Worm (Caenorhabditis elegans) whole organism, midembryonic: ENCODE data around the gene ZK896.5.

Source experiments
- T22C8.4 ChIP-seq: fragments of 200-800 bp; sonication (Bioruptor generic); IDR thresholded peaks from 2 replicates; pipeline ENCODE4 v1.3.6; 2022; ENCODE audit warnings: missing genetic modification characterization, missing compliant biosample characterization
- cog-1 ChIP-seq: sonication (generic microtip); optimal IDR thresholded peaks from 2 replicates; lab custom pipeline; 2016; ENCODE audit warnings: missing genetic modification characterization, missing compliant biosample characterization
- flt-1 ChIP-seq: fragments of 200-800 bp; sonication (Bioruptor generic); IDR thresholded peaks from 2 replicates; pipeline ENCODE4 v1.3.6; 2022; ENCODE audit warnings: missing genetic modification characterization, missing compliant biosample characterization
- med-1 ChIP-seq: sonication (generic microtip); optimal IDR thresholded peaks from 2 replicates; lab custom pipeline; 2017; ENCODE audit warnings: missing genetic modification characterization, mild to moderate bottlenecking, missing compliant biosample characterization, antibody characterized with exemption, missing genetic modification reagents; ENCODE audit not compliant: insufficient read depth
- ref-1 ChIP-seq: fragments of 200-800 bp; sonication (Bioruptor generic); conservative IDR thresholded peaks from 2 replicates; pipeline ENCODE4 v1.3.6; 2022; ENCODE audit warnings: missing genetic modification reagents, missing genetic modification characterization, missing compliant biosample characterization
- tab-1 ChIP-seq: fragments of 200-800 bp; sonication (Bioruptor generic); IDR thresholded peaks from 2 replicates; pipeline ENCODE4 v1.3.6; 2022; ENCODE audit warnings: missing genetic modification characterization, missing compliant biosample characterization
- ztf-23 ChIP-seq: fragments of 200-800 bp; sonication (Bioruptor generic); IDR thresholded peaks from 2 replicates; pipeline ENCODE4 v1.3.6; 2022; ENCODE audit warnings: missing genetic modification reagents, missing genetic modification characterization, missing compliant biosample characterization
- ztf-29 ChIP-seq: fragments of 200-800 bp; sonication (Bioruptor generic); IDR thresholded peaks from 2 replicates; pipeline ENCODE4 v1.3.6; 2022; ENCODE audit warnings: missing genetic modification reagents, missing genetic modification characterization, missing compliant biosample characterization

- no peak for TF ChIP-seq T22C8.4 (GFP tag; lab: Robert Waterston, UW)
- no peak for TF ChIP-seq ref-1 (GFP tag; lab: Robert Waterston, UW)
- no peak for TF ChIP-seq ztf-23 (GFP tag; lab: Robert Waterston, UW)
- no peak for TF ChIP-seq med-1 (GFP tag; lab: Kevin White, UChicago)
- TF ChIP-seq tab-1: no peak
- TF ChIP-seq flt-1 (GFP tag; lab: Robert Waterston, UW): no peak
- no peak for TF ChIP-seq cog-1 (tag; lab: Kevin White, UChicago)
- no peak for TF ChIP-seq ztf-29 (GFP tag; lab: Robert Waterston, UW)
These were observed 27.1 kb upstream of the ZK896.5 start, which contains the start of gene K08D8.3 for ce11 chrIV:12906529-12906928.
